Fruit fly (Drosophila melanogaster): Measurements from ENCODE around the gene CG17544.

dm6 chr2L:19405685-19406357, 7.5 kb upstream of the CG17544 start:
- TF ChIP-seq EcR (GFP tag; optimal IDR thresholded peaks at IDR 0.05): no peak
- no peak for TF ChIP-seq pan (optimal IDR thresholded peaks at IDR 0.05)
- TF ChIP-seq usp (GFP tag; optimal IDR thresholded peaks at IDR 0.05): no peak

Measured in whole organism.